Worm (Caenorhabditis elegans) whole organism, mixed stage, embryonic: Measurements from ENCODE around the gene pud-4.
"Not testable (repeated sequence)": the region's sequence is repeated elsewhere in the genome, so short reads cannot be mapped to it uniquely, and the experiment has no call there.

ENCODE experiments used
- M03D4.4 ChIP-seq: sonication (generic microtip); optimal IDR thresholded peaks from 2 replicates; lab custom pipeline; 2017; ENCODE audit warnings: mild to moderate bottlenecking, missing genetic modification characterization, missing compliant biosample characterization
- bed-3 ChIP-seq: fragments of 200-800 bp; sonication (Bioruptor generic); optimal IDR thresholded peaks from 3 replicates; lab custom pipeline; 2018; ENCODE audit warnings: mild to moderate bottlenecking, missing genetic modification characterization, moderate library complexity, missing compliant biosample characterization
- blmp-1 ChIP-seq: fragments of 150-350 bp; optimal IDR thresholded peaks from 2 replicates; lab custom pipeline; 2014; ENCODE audit warnings: missing biosample characterization, missing genetic modification characterization
- ceh-39 ChIP-seq: fragments of 150-350 bp; optimal IDR thresholded peaks from 2 replicates; lab custom pipeline; 2014; ENCODE audit warnings: missing biosample characterization, missing genetic modification characterization
- ceh-43 ChIP-seq: fragments of 200-800 bp; sonication (Bioruptor generic); optimal IDR thresholded peaks from 2 replicates; lab custom pipeline; 2018; ENCODE audit warnings: mild to moderate bottlenecking, missing genetic modification characterization, moderate library complexity, missing compliant biosample characterization
- ceh-83 ChIP-seq: fragments of 200-800 bp; sonication (Bioruptor generic); optimal IDR thresholded peaks from 2 replicates; lab custom pipeline; 2018; ENCODE audit warnings: mild to moderate bottlenecking, missing genetic modification characterization, missing compliant biosample characterization
- ces-1 ChIP-seq: fragments of 150-350 bp; optimal IDR thresholded peaks from 2 replicates; lab custom pipeline; 2014; ENCODE audit warnings: missing biosample characterization, missing genetic modification reagents, missing genetic modification characterization
- cnd-1 ChIP-seq: fragments of 200-800 bp; sonication (Bioruptor generic); optimal IDR thresholded peaks from 2 replicates; lab custom pipeline; 2018; ENCODE audit warnings: mild to moderate bottlenecking, missing genetic modification characterization, missing compliant biosample characterization
- drap-1 ChIP-seq: fragments of 200-800 bp; sonication (Bioruptor generic); optimal IDR thresholded peaks from 3 replicates; lab custom pipeline; 2018; ENCODE audit warnings: mild to moderate bottlenecking, missing genetic modification characterization, missing compliant biosample characterization
- elt-3 ChIP-seq: fragments of 150-350 bp; optimal IDR thresholded peaks from 2 replicates; lab custom pipeline; 2014; ENCODE audit warnings: missing biosample characterization, missing genetic modification characterization
- flh-1 ChIP-seq: fragments of 200-800 bp; sonication (Bioruptor generic); optimal IDR thresholded peaks from 2 replicates; lab custom pipeline; 2018; ENCODE audit warnings: mild to moderate bottlenecking, missing genetic modification characterization, moderate library complexity, missing compliant biosample characterization
- ham-2 ChIP-seq: fragments of 200-800 bp; sonication (Bioruptor generic); optimal IDR thresholded peaks from 2 replicates; lab custom pipeline; 2018; ENCODE audit warnings: mild to moderate bottlenecking, missing genetic modification characterization, missing compliant biosample characterization
- lin-13 ChIP-seq: fragments of 150-350 bp; optimal IDR thresholded peaks from 2 replicates; lab custom pipeline; 2014; ENCODE audit warnings: missing biosample characterization, missing genetic modification characterization
- lin-32 ChIP-seq: fragments of 200-800 bp; sonication (Bioruptor generic); optimal IDR thresholded peaks from 2 replicates; lab custom pipeline; 2018; ENCODE audit warnings: mild to moderate bottlenecking, missing genetic modification characterization, missing compliant biosample characterization
- lsy-2 ChIP-seq: fragments of 150-350 bp; optimal IDR thresholded peaks from 2 replicates; lab custom pipeline; 2014; ENCODE audit warnings: missing biosample characterization, missing genetic modification characterization
- mab-5 ChIP-seq: fragments of 150-350 bp; optimal IDR thresholded peaks from 2 replicates; lab custom pipeline; 2014; ENCODE audit warnings: missing biosample characterization, missing genetic modification characterization
- mep-1 ChIP-seq: fragments of 150-350 bp; optimal IDR thresholded peaks from 2 replicates; lab custom pipeline; 2017; ENCODE audit warnings: missing biosample characterization, missing genetic modification reagents, missing genetic modification characterization, inconsistent platforms
- mls-2 ChIP-seq: sonication (generic microtip); optimal IDR thresholded peaks from 2 replicates; lab custom pipeline; 2016; ENCODE audit warnings: mild to moderate bottlenecking, missing genetic modification characterization, moderate library complexity, missing compliant biosample characterization
- nhr-12 ChIP-seq: fragments of 150-350 bp; optimal IDR thresholded peaks from 2 replicates; lab custom pipeline; 2014; ENCODE audit warnings: missing biosample characterization, missing genetic modification characterization
- nhr-2 ChIP-seq: fragments of 150-350 bp; optimal IDR thresholded peaks from 2 replicates; lab custom pipeline; 2014; ENCODE audit warnings: missing biosample characterization, missing genetic modification characterization
- nhr-237 ChIP-seq: fragments of 150-350 bp; optimal IDR thresholded peaks from 2 replicates; lab custom pipeline; 2014; ENCODE audit warnings: missing biosample characterization, missing genetic modification characterization
- nhr-28 ChIP-seq: fragments of 150-350 bp; optimal IDR thresholded peaks from 2 replicates; lab custom pipeline; 2014; ENCODE audit warnings: missing biosample characterization, missing genetic modification characterization
- nhr-76 ChIP-seq: sonication (generic microtip); optimal IDR thresholded peaks from 2 replicates; lab custom pipeline; 2017; ENCODE audit warnings: missing biosample characterization, missing genetic modification characterization
- sem-2 ChIP-seq: fragments of 200-800 bp; sonication (Bioruptor generic); optimal IDR thresholded peaks from 2 replicates; lab custom pipeline; 2018; ENCODE audit warnings: mild to moderate bottlenecking, missing genetic modification characterization, missing compliant biosample characterization
- snpc-4 ChIP-seq: fragments of 150-350 bp; optimal IDR thresholded peaks from 2 replicates; lab custom pipeline; 2014; ENCODE audit warnings: missing biosample characterization, missing genetic modification characterization
- sptf-1 ChIP-seq: sonication (generic microtip); optimal IDR thresholded peaks from 2 replicates; lab custom pipeline; 2017; ENCODE audit warnings: mild to moderate bottlenecking, missing genetic modification characterization, moderate library complexity, missing compliant biosample characterization
- tbx-8 ChIP-seq: fragments of 200-800 bp; sonication (Bioruptor generic); optimal IDR thresholded peaks from 2 replicates; lab custom pipeline; 2018; ENCODE audit warnings: mild to moderate bottlenecking, missing genetic modification characterization, moderate library complexity, missing compliant biosample characterization
- unc-120 ChIP-seq: sonication (generic microtip); optimal IDR thresholded peaks from 2 replicates; lab custom pipeline; 2017; ENCODE audit warnings: missing genetic modification characterization, missing compliant biosample characterization; ENCODE audit not compliant: poor library complexity, severe bottlenecking
- unc-39 ChIP-seq: fragments of 150-350 bp; optimal IDR thresholded peaks from 2 replicates; lab custom pipeline; 2014; ENCODE audit warnings: missing biosample characterization, missing genetic modification characterization
- zip-8 ChIP-seq: fragments of 150-350 bp; optimal IDR thresholded peaks from 2 replicates; lab custom pipeline; 2014; ENCODE audit warnings: missing biosample characterization, missing genetic modification characterization

pud-4 gene

ce11 chrV:2308246-2308645 is 18.2 kb upstream of the pud-4 start:
- TF ChIP-seq lin-32 (GFP tag; lab: Kevin White, UChicago) (no peak), nhr-12 (tag; lab: Kevin White, UChicago) (no peak), nhr-237 (tag; lab: Kevin White, UChicago) (no peak), lin-13 (tag; lab: Kevin White, UChicago) (no peak), flh-1 (GFP tag; lab: Kevin White, UChicago) (no peak), mls-2 (tag; lab: Kevin White, UChicago) (no peak), ceh-39 (tag; lab: Kevin White, UChicago) (no peak), sptf-1 (tag; lab: Kevin White, UChicago) (no peak), drap-1 (GFP tag; lab: Kevin White, UChicago) (no peak), cnd-1 (no peak), bed-3 (GFP tag; lab: Kevin White, UChicago) (no peak), sem-2 (GFP tag; lab: Kevin White, UChicago) (no peak), mep-1 (no peak), nhr-2 (tag; lab: Kevin White, UChicago) (no peak), M03D4.4 (no peak)

- TF ChIP-seq ceh-43 (GFP tag; lab: Kevin White, UChicago); cnd-1; lin-32 (GFP tag; lab: Kevin White, UChicago): not testable (repeated sequence)
These were observed 5.5 kb upstream of the pud-4 start, which contains the start of gene Y19D10B.6 for ce11 chrV:2321001-2321400. Gene Y19D10B.6, minus strand, starts transcription at chrV:2321101.

ce11 chrV:2322466-2322865 is 4.0 kb upstream of the pud-4 start, which contains the start of gene pud-1.2:
Gene pud-1.2, minus strand, starts transcription at chrV:2322566.
- not testable (repeated sequence) for TF ChIP-seq tbx-8; mep-1; nhr-28 (tag; lab: Kevin White, UChicago)

- no peak for TF ChIP-seq zip-8 (tag; lab: Kevin White, UChicago)
- TF ChIP-seq bed-3 (GFP tag; lab: Kevin White, UChicago), result no peak
- no peak for TF ChIP-seq mls-2 (tag; lab: Kevin White, UChicago)
- TF ChIP-seq cnd-1, result no peak
- no peak for TF ChIP-seq nhr-237 (tag; lab: Kevin White, UChicago)
- TF ChIP-seq ces-1, result no peak
- TF ChIP-seq mep-1, result no peak
- TF ChIP-seq ham-2 (GFP tag; lab: Kevin White, UChicago), result no peak
- no peak for TF ChIP-seq ceh-43 (GFP tag; lab: Kevin White, UChicago)
- TF ChIP-seq unc-39 (tag; lab: Kevin White, UChicago), result no peak
- TF ChIP-seq, all 35 proteins: peak for 0
These were observed 2.2 kb upstream of the pud-4 start for ce11 chrV:2324260-2324659.

- TF ChIP-seq flh-1 (GFP tag; lab: Kevin White, UChicago), result no peak
- no peak for TF ChIP-seq mep-1
- TF ChIP-seq mls-2 (tag; lab: Kevin White, UChicago), result no peak
- no peak for TF ChIP-seq blmp-1 (tag; lab: Kevin White, UChicago)
- no peak for TF ChIP-seq lin-13 (tag; lab: Kevin White, UChicago)
- TF ChIP-seq drap-1 (GFP tag; lab: Kevin White, UChicago), result no peak
- TF ChIP-seq elt-3 (tag; lab: Kevin White, UChicago), result no peak
- no peak for TF ChIP-seq snpc-4 (tag; lab: Kevin White, UChicago)
- no peak for TF ChIP-seq mab-5
- no peak for TF ChIP-seq nhr-28 (tag; lab: Kevin White, UChicago)
- TF ChIP-seq M03D4.4, result no peak
- TF ChIP-seq nhr-237 (tag; lab: Kevin White, UChicago), result no peak
- TF ChIP-seq nhr-2 (tag; lab: Kevin White, UChicago), result no peak
- no peak for TF ChIP-seq nhr-12 (tag; lab: Kevin White, UChicago)
- TF ChIP-seq lsy-2, result no peak
- TF ChIP-seq nhr-76 (tag; lab: Kevin White, UChicago), result no peak
- TF ChIP-seq ceh-43 (GFP tag; lab: Kevin White, UChicago), result no peak
- TF ChIP-seq ces-1, result no peak
These were observed 1.4 kb upstream of the pud-4 start, which contains the start of gene pud-3 for ce11 chrV:2325052-2325451. Gene pud-3, minus strand, starts transcription at chrV:2325152.

ce11 chrV:2327124-2327523 is 646 bp downstream of the pud-4 start:
- TF ChIP-seq unc-120 (tag; lab: Kevin White, UChicago), result no peak
- TF ChIP-seq lin-13 (tag; lab: Kevin White, UChicago), result no peak
- no peak for TF ChIP-seq ceh-83 (GFP tag; lab: Kevin White, UChicago)
- no peak for TF ChIP-seq nhr-2 (tag; lab: Kevin White, UChicago)
- no peak for TF ChIP-seq M03D4.4
- TF ChIP-seq nhr-12 (tag; lab: Kevin White, UChicago), result no peak
- TF ChIP-seq flh-1 (GFP tag; lab: Kevin White, UChicago), result no peak
- no peak for TF ChIP-seq ces-1
- TF ChIP-seq snpc-4 (tag; lab: Kevin White, UChicago), result no peak
- no peak for TF ChIP-seq unc-39 (tag; lab: Kevin White, UChicago)
- TF ChIP-seq lin-32 (GFP tag; lab: Kevin White, UChicago), result no peak
- TF ChIP-seq lsy-2, result no peak
